Fruit fly (Drosophila melanogaster) S2 (cell line): ENCODE data around the gene CG3246.

Source experiments
- CG8478 ChIP-seq: fragments of >200 bp; optimal IDR thresholded peaks from 2 replicates; lab custom pipeline; 2018
- CTCF ChIP-seq, 2 experiments: fragments of >200 bp; optimal IDR thresholded peaks; 2 replicates each; lab custom pipeline; 2018

Gene CG3246

dm6 chr2L:3461760-3462159 is at the start of gene CG3246:
Gene CG3246, minus strand, starts transcription at chr2L:3461952.
- no peak for TF ChIP-seq CG8478
- no peak for TF ChIP-seq CTCF (optimal IDR thresholded peaks at IDR 0.05; lab: Kevin White, UChicago)

DNA sequence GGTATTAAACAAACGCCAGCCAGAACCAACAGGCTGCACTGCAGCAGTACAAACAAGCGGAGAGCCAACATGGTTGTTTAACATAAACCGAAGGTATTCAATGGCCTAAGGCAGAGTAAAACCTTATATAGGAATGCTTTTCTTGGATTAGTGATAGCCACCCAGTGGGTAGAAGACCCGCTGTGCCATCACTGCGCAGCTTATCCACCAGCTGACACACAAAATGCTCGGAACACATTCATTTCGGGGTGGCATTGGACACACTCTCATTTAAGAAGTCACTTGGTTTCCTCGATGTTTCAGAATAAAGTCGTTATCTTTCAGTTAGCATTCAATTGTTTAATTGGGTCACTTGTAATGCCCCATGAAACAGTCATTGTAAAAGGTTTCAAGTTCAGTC is 48.2 kb upstream of the CG3246 start, which contains the start of gene CG31954:
Gene CG31954 (minus strand): TSS at position 101 of the 400 bp plus-strand sequence.
- no peak for TF ChIP-seq CG8478
- TF ChIP-seq CTCF (optimal IDR thresholded peaks at IDR 0.05; lab: Kevin White, UChicago) = no peak

dm6 chr2L:3507209-3508164 is 45.7 kb upstream of the CG3246 start, which contains the start of gene tim:
Gene tim, minus strand, starts transcription at chr2L:3508119.
- TF ChIP-seq CG8478 = no peak
- no peak for TF ChIP-seq CTCF (optimal IDR thresholded peaks at IDR 0.05; lab: Kevin White, UChicago)

dm6 chr2L:3506806-3507205 is 45.1 kb upstream of the CG3246 start:
- TF ChIP-seq CTCF (optimal IDR thresholded peaks at IDR 0.05; lab: Kevin White, UChicago) = no peak
- no peak for TF ChIP-seq CG8478

dm6 chr2L:3506322-3506721 is 44.6 kb upstream of the CG3246 start:
- no peak for TF ChIP-seq CTCF (optimal IDR thresholded peaks at IDR 0.05; lab: Kevin White, UChicago)
- no peak for TF ChIP-seq CG8478

DNA sequence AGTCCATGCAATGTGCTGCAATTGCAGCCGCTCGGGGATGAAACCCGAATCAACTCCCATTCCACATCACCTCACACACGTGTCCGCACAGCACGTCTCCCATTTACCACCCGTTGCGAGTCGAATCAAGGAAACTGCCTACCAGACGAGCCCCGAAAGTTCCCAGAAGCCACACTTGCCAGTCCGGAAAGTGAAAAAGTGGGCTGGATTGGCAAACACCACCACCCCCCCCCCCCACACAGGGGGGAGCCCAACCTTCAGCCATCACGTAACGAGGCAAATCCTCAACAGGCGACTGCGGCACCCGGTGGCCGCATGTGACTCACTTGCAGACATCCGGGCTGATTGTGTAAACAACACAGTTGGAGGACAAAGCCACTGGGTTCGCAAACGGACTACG is 43.1 kb upstream of the CG3246 start:
- TF ChIP-seq CG8478 (no peak), CTCF (optimal IDR thresholded peaks at IDR 0.05; lab: Kevin White, UChicago) (no peak)

DNA sequence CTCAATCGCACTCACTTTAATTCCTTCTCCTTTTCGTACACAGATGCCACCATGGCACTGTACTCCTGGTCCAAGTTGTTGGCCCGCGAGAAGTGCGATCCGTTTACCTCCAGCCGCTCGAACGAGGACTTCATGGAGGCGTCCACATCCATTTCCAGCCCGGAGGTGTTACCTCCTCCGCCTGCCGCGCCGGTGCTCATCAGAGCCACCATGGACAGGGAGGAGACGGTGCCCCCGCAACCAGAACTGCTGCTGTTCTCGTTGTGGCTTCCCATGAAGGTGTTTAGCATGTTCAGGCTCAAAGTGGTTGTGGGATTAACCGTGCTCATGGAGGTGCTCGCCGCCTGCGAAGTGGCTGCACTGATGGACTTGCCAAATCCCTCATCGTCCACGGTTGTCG is 33.7 kb upstream of the CG3246 start:
- TF ChIP-seq CTCF (optimal IDR thresholded peaks at IDR 0.05; lab: Kevin White, UChicago) (no peak), CG8478 (no peak)

DNA sequence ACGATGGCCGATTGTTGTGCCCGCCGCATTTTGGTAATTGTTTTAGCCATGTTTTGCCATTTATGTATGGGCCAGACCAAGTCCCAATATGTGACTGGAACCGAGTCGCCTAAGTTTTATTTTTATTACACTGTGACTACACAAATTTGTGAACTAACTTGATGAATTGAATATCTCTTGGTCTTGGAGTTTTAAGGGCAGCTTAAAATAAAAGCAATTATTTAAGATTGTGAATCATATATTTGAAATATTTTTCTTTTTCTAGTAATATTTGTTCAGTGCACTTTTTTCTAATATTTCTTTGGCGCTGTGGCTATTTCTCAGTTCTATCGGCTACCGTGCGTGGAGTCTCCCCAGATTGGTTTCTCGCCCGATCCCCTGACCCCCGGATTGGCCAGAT is 31.7 kb upstream of the CG3246 start:
- TF ChIP-seq CG8478 (no peak), CTCF (optimal IDR thresholded peaks at IDR 0.05; lab: Kevin White, UChicago) (no peak)

- TF ChIP-seq CG8478 = no peak
- peak; percentile 22 to 31 for TF ChIP-seq CTCF (optimal IDR thresholded peaks at IDR 0.05; lab: Kevin White, UChicago)
Measured at dm6 chr2L:3490971-3491370, 29.2 kb upstream of the CG3246 start, which contains the start of gene CG15414. Gene CG15414, minus strand, starts transcription at chr2L:3491071.

DNA sequence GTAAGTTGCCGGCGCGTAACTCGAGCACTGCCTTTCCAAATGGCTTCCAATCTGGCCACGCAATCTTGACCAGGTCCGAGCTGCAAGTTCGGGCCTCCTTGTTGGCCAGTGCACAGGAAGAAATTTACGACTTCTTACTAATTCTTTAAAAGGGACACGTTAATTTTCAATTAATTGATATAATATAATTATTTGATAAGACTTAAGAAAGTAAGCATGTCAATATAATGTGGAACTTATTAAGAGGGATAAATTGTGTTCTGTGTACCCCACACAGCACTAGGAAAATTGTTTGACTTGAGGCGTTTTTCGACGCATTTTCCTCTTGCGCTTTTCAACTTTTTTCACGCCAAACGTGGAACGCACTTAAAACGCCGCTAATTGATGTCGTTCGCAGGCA is 23.8 kb upstream of the CG3246 start:
- TF ChIP-seq CTCF (optimal IDR thresholded peaks at IDR 0.05; lab: Kevin White, UChicago) = no peak
- TF ChIP-seq CG8478 = no peak

DNA sequence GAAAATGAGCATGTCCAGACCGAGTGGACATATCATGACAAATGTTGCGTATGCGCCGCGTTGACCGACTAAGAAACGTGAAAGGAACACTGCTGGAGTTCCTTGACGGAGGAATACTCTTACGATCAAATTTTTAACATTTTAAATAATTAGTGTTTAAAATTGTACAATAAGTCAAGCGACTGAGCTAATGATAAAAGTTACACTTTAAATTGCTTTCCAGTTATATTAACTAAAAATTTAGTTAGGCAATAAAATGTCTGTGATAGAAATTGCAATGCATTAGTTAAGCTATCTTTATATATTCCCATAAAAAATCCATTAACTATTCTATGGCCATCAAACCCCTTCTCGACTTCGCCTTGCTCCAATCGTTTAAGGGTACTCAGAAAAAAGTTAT is 23.0 kb upstream of the CG3246 start:
- no peak for TF ChIP-seq CG8478
- no peak for TF ChIP-seq CTCF (optimal IDR thresholded peaks at IDR 0.05; lab: Kevin White, UChicago)

DNA sequence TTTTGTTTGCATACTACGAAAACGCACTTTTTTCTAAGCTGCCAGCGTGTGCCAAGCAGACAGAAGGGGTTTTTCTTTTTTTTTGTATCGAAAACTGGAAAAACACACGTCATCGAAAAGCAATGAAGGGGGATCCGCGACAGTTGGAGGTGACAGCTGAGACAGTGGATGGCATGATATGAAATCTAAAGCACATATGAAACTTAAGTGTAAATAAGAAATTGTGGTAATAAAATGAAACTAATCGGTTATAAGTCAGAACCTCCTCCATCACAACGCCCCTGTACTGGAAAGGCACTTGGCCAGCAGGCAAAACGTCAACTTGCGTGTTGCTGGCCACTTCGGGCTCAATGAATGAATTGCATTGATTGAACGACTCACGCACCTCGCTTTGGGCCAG is 21.9 kb upstream of the CG3246 start:
- TF ChIP-seq CTCF (optimal IDR thresholded peaks at IDR 0.05; lab: Kevin White, UChicago) = no peak

DNA sequence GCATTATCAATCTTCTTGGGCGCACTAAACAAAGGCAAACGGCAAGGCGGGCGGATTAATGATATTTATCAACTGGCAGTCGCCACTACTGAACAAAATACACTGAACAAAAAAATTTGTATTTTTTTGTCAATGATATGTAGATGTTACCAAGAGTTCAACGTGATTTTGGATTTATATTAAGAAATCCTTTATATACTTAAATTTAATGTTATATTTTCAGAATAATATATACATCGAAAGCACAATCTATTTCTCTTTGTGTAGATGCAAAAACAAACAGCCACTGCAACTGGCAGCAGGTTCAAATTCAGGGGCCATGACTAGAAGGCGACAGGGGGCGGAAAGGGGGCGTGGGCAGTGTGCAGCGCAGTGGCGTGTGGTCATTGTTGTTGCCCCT is 21.0 kb upstream of the CG3246 start:
- no peak for TF ChIP-seq CG8478
- TF ChIP-seq CTCF (optimal IDR thresholded peaks at IDR 0.05; lab: Kevin White, UChicago) = no peak

DNA sequence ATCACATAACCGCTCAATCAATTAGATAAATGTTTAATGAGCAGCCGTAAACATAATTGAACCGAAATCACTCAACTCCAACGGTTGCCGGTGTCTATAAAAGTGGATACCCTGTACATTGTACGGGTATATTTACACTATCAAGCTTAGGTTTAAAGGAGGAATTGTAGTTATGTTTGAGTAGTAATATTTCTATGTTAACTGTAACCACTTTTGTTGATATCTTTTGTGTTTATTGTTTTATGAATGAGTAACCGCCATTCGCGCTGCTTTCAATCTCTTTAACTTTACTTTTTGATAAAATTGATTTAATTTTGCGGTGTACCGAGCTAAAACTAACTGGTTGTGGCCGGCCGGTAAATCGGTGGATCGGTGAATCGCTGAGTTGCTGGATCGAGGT is 20.3 kb upstream of the CG3246 start:
- TF ChIP-seq CTCF (optimal IDR thresholded peaks at IDR 0.05; lab: Kevin White, UChicago) = no peak
- no peak for TF ChIP-seq CG8478

- no peak for TF ChIP-seq CG8478
- peak; percentile 67 to 89 for TF ChIP-seq CTCF (optimal IDR thresholded peaks at IDR 0.05; lab: Kevin White, UChicago)
Measured at dm6 chr2L:3480443-3480839, 18.7 kb upstream of the CG3246 start.

DNA sequence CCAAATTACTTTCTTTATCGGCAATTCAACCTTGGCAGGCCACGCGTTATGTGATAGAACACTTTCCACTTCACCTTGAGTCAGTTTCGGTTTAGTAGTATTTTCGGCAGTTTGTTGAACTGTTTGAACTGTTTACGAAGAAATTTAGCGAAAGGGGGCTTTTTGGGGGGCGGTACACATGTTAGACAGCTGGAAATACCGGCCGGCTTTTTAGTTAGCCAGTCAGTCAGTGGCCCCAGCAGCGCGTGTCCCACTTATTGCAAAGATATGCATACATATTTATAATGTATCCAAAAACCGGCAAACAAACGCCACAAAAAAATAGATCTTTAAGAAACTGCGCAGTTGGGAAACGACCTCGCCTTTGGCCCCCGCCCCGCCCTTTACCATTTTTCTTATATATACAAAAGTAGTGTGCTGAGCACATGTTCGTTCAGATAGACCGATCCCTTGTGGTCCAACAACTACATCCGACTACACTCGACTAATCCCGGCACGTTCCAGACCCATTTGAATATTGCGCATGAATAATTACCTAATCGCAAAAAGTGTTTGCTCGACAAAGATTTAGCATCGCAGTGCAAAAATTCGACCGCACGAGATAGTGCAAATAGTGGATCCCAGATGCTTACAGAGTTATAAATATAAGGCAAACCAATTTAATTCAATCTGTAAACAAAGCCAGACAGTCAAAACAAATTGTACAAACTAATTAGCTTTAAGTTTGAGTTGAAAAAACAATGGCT is 18.1 kb upstream of the CG3246 start:
- no peak for TF ChIP-seq CG8478
- no peak for TF ChIP-seq CTCF (optimal IDR thresholded peaks at IDR 0.05; lab: Kevin White, UChicago)
